Worm (Caenorhabditis elegans) whole organism, mixed stage, embryonic: ENCODE results near the gene srx-86.

ENCODE experiments used
- M03D4.4 ChIP-seq: sonication (generic microtip); optimal IDR thresholded peaks from 2 replicates; lab custom pipeline; 2017; ENCODE audit warnings: mild to moderate bottlenecking, missing genetic modification characterization, missing compliant biosample characterization
- bed-3 ChIP-seq: fragments of 200-800 bp; sonication (Bioruptor generic); optimal IDR thresholded peaks from 3 replicates; lab custom pipeline; 2018; ENCODE audit warnings: mild to moderate bottlenecking, missing genetic modification characterization, moderate library complexity, missing compliant biosample characterization
- blmp-1 ChIP-seq: fragments of 150-350 bp; optimal IDR thresholded peaks from 2 replicates; lab custom pipeline; 2014; ENCODE audit warnings: missing biosample characterization, missing genetic modification characterization
- ceh-39 ChIP-seq: fragments of 150-350 bp; optimal IDR thresholded peaks from 2 replicates; lab custom pipeline; 2014; ENCODE audit warnings: missing biosample characterization, missing genetic modification characterization
- ceh-43 ChIP-seq: fragments of 200-800 bp; sonication (Bioruptor generic); optimal IDR thresholded peaks from 2 replicates; lab custom pipeline; 2018; ENCODE audit warnings: mild to moderate bottlenecking, missing genetic modification characterization, moderate library complexity, missing compliant biosample characterization
- ceh-83 ChIP-seq: fragments of 200-800 bp; sonication (Bioruptor generic); optimal IDR thresholded peaks from 2 replicates; lab custom pipeline; 2018; ENCODE audit warnings: mild to moderate bottlenecking, missing genetic modification characterization, missing compliant biosample characterization
- ces-1 ChIP-seq: fragments of 150-350 bp; optimal IDR thresholded peaks from 2 replicates; lab custom pipeline; 2014; ENCODE audit warnings: missing biosample characterization, missing genetic modification reagents, missing genetic modification characterization
- cnd-1 ChIP-seq: fragments of 200-800 bp; sonication (Bioruptor generic); optimal IDR thresholded peaks from 2 replicates; lab custom pipeline; 2018; ENCODE audit warnings: mild to moderate bottlenecking, missing genetic modification characterization, missing compliant biosample characterization
- drap-1 ChIP-seq: fragments of 200-800 bp; sonication (Bioruptor generic); optimal IDR thresholded peaks from 3 replicates; lab custom pipeline; 2018; ENCODE audit warnings: mild to moderate bottlenecking, missing genetic modification characterization, missing compliant biosample characterization
- elt-1 ChIP-seq: sonication (generic microtip); optimal IDR thresholded peaks from 2 replicates; lab custom pipeline; 2017; ENCODE audit warnings: missing genetic modification characterization, mild to moderate bottlenecking, missing compliant biosample characterization, antibody characterized with exemption, moderate library complexity, borderline replicate concordance; ENCODE audit not compliant: insufficient read depth
- elt-3 ChIP-seq: fragments of 150-350 bp; optimal IDR thresholded peaks from 2 replicates; lab custom pipeline; 2014; ENCODE audit warnings: missing biosample characterization, missing genetic modification characterization
- flh-1 ChIP-seq: fragments of 200-800 bp; sonication (Bioruptor generic); optimal IDR thresholded peaks from 2 replicates; lab custom pipeline; 2018; ENCODE audit warnings: mild to moderate bottlenecking, missing genetic modification characterization, moderate library complexity, missing compliant biosample characterization
- ham-2 ChIP-seq: fragments of 200-800 bp; sonication (Bioruptor generic); optimal IDR thresholded peaks from 2 replicates; lab custom pipeline; 2018; ENCODE audit warnings: mild to moderate bottlenecking, missing genetic modification characterization, missing compliant biosample characterization
- lin-13 ChIP-seq: fragments of 150-350 bp; optimal IDR thresholded peaks from 2 replicates; lab custom pipeline; 2014; ENCODE audit warnings: missing biosample characterization, missing genetic modification characterization
- lin-32 ChIP-seq: fragments of 200-800 bp; sonication (Bioruptor generic); optimal IDR thresholded peaks from 2 replicates; lab custom pipeline; 2018; ENCODE audit warnings: mild to moderate bottlenecking, missing genetic modification characterization, missing compliant biosample characterization
- lsy-2 ChIP-seq: fragments of 150-350 bp; optimal IDR thresholded peaks from 2 replicates; lab custom pipeline; 2014; ENCODE audit warnings: missing biosample characterization, missing genetic modification characterization
- mep-1 ChIP-seq: fragments of 150-350 bp; optimal IDR thresholded peaks from 2 replicates; lab custom pipeline; 2017; ENCODE audit warnings: missing biosample characterization, missing genetic modification reagents, missing genetic modification characterization, inconsistent platforms
- mls-2 ChIP-seq: sonication (generic microtip); optimal IDR thresholded peaks from 2 replicates; lab custom pipeline; 2016; ENCODE audit warnings: mild to moderate bottlenecking, missing genetic modification characterization, moderate library complexity, missing compliant biosample characterization
- nhr-2 ChIP-seq: fragments of 150-350 bp; optimal IDR thresholded peaks from 2 replicates; lab custom pipeline; 2014; ENCODE audit warnings: missing biosample characterization, missing genetic modification characterization
- nhr-237 ChIP-seq: fragments of 150-350 bp; optimal IDR thresholded peaks from 2 replicates; lab custom pipeline; 2014; ENCODE audit warnings: missing biosample characterization, missing genetic modification characterization
- nhr-28 ChIP-seq: fragments of 150-350 bp; optimal IDR thresholded peaks from 2 replicates; lab custom pipeline; 2014; ENCODE audit warnings: missing biosample characterization, missing genetic modification characterization
- pha-4 ChIP-seq: fragments of 150-350 bp; optimal IDR thresholded peaks from 2 replicates; lab custom pipeline; 2018; ENCODE audit warnings: missing biosample characterization, missing genetic modification reagents, missing genetic modification characterization
- sem-2 ChIP-seq: fragments of 200-800 bp; sonication (Bioruptor generic); optimal IDR thresholded peaks from 2 replicates; lab custom pipeline; 2018; ENCODE audit warnings: mild to moderate bottlenecking, missing genetic modification characterization, missing compliant biosample characterization
- snpc-4 ChIP-seq: fragments of 150-350 bp; optimal IDR thresholded peaks from 2 replicates; lab custom pipeline; 2014; ENCODE audit warnings: missing biosample characterization, missing genetic modification characterization
- sptf-1 ChIP-seq: sonication (generic microtip); optimal IDR thresholded peaks from 2 replicates; lab custom pipeline; 2017; ENCODE audit warnings: mild to moderate bottlenecking, missing genetic modification characterization, moderate library complexity, missing compliant biosample characterization
- tbx-8 ChIP-seq: fragments of 200-800 bp; sonication (Bioruptor generic); optimal IDR thresholded peaks from 2 replicates; lab custom pipeline; 2018; ENCODE audit warnings: mild to moderate bottlenecking, missing genetic modification characterization, moderate library complexity, missing compliant biosample characterization
- unc-120 ChIP-seq: sonication (generic microtip); optimal IDR thresholded peaks from 2 replicates; lab custom pipeline; 2017; ENCODE audit warnings: missing genetic modification characterization, missing compliant biosample characterization; ENCODE audit not compliant: poor library complexity, severe bottlenecking
- unc-39 ChIP-seq: fragments of 150-350 bp; optimal IDR thresholded peaks from 2 replicates; lab custom pipeline; 2014; ENCODE audit warnings: missing biosample characterization, missing genetic modification characterization
- unc-62 ChIP-seq: fragments of 150-350 bp; optimal IDR thresholded peaks from 2 replicates; lab custom pipeline; 2014; ENCODE audit warnings: missing biosample characterization, missing genetic modification reagents, missing genetic modification characterization
- ztf-11 ChIP-seq: fragments of 150-350 bp; optimal IDR thresholded peaks from 2 replicates; lab custom pipeline; 2014; ENCODE audit warnings: missing biosample characterization, missing genetic modification characterization

The srx-86 gene

ce11 chrV:11562643-11563042 lies at the start of gene srx-86:
Gene srx-86 (plus strand): TSS chrV:11562943.
- TF ChIP-seq ceh-83 (GFP tag; lab: Kevin White, UChicago): no peak
- no peak for TF ChIP-seq ces-1
- TF ChIP-seq tbx-8: no peak
- no peak for TF ChIP-seq blmp-1
- no peak for TF ChIP-seq drap-1
- no peak for TF ChIP-seq ceh-39 (tag; lab: Kevin White, UChicago)
- no peak for TF ChIP-seq nhr-237 (tag; lab: Kevin White, UChicago)
- TF ChIP-seq nhr-2 (tag; lab: Kevin White, UChicago): no peak
- no peak for TF ChIP-seq lin-32 (GFP tag; lab: Kevin White, UChicago)

- TF ChIP-seq ces-1: no peak
- TF ChIP-seq nhr-28 (tag; lab: Kevin White, UChicago): no peak
- TF ChIP-seq nhr-237 (tag; lab: Kevin White, UChicago): no peak
- TF ChIP-seq ceh-83 (GFP tag; lab: Kevin White, UChicago): no peak
- no peak for TF ChIP-seq sem-2
- no peak for TF ChIP-seq unc-120
- no peak for TF ChIP-seq cnd-1 (tag; lab: Kevin White, UChicago)
Observed at ce11 chrV:11513432-11513831, 49.3 kb upstream of the srx-86 start, which contains the start of gene C55A6.3. Gene C55A6.3 (minus strand): TSS chrV:11513532.

ce11 chrV:11514677-11515076 lies 48.1 kb upstream of the srx-86 start, which contains the start of gene C55A6.6:
Gene C55A6.6 (minus strand): TSS chrV:11514737.
- TF ChIP-seq mep-1 (tag; lab: Kevin White, UChicago) (no peak), unc-120 (no peak), ceh-39 (tag; lab: Kevin White, UChicago) (no peak), lin-32 (GFP tag; lab: Kevin White, UChicago) (no peak), ceh-43 (GFP tag; lab: Kevin White, UChicago) (no peak), elt-3 (tag; lab: Kevin White, UChicago) (no peak), tbx-8 (no peak), snpc-4 (no peak), lsy-2 (tag; lab: Kevin White, UChicago) (no peak), ham-2 (GFP tag; lab: Kevin White, UChicago) (no peak)

ce11 chrV:11515145-11515544 lies 47.6 kb upstream of the srx-86 start:
- TF ChIP-seq nhr-28 (tag; lab: Kevin White, UChicago) (no peak), tbx-8 (no peak), flh-1 (GFP tag; lab: Kevin White, UChicago) (no peak), sptf-1 (tag; lab: Kevin White, UChicago) (no peak), mep-1 (tag; lab: Kevin White, UChicago) (no peak), nhr-2 (tag; lab: Kevin White, UChicago) (no peak), ces-1 (no peak), ham-2 (GFP tag; lab: Kevin White, UChicago) (no peak), lin-13 (tag; lab: Kevin White, UChicago) (no peak), pha-4 (tag; lab: Kevin White, UChicago) (no peak), mls-2 (tag; lab: Kevin White, UChicago) (no peak)

ce11 chrV:11516141-11516591 lies 46.6 kb upstream of the srx-86 start, which contains the start of gene sdz-8:
Gene sdz-8 (minus strand): TSS chrV:11516191.
- TF ChIP-seq flh-1 (GFP tag; lab: Kevin White, UChicago) (no peak), nhr-237 (tag; lab: Kevin White, UChicago) (no peak), ztf-11 (tag; lab: Kevin White, UChicago) (no peak), unc-39 (tag; lab: Kevin White, UChicago) (no peak), M03D4.4 (no peak), drap-1 (no peak), unc-120 (no peak), ceh-83 (GFP tag; lab: Kevin White, UChicago) (no peak), tbx-8 (no peak), lsy-2 (tag; lab: Kevin White, UChicago) (no peak), elt-3 (tag; lab: Kevin White, UChicago) (no peak)

- TF ChIP-seq M03D4.4 (no peak), lin-32 (GFP tag; lab: Kevin White, UChicago) (no peak), lsy-2 (tag; lab: Kevin White, UChicago) (no peak), nhr-237 (tag; lab: Kevin White, UChicago) (no peak), elt-1 (no peak), nhr-28 (tag; lab: Kevin White, UChicago) (no peak), ceh-39 (tag; lab: Kevin White, UChicago) (no peak), unc-62 (no peak), elt-3 (tag; lab: Kevin White, UChicago) (no peak), bed-3 (no peak), ceh-43 (GFP tag; lab: Kevin White, UChicago) (no peak), unc-39 (tag; lab: Kevin White, UChicago) (no peak), drap-1 (no peak), ceh-83 (GFP tag; lab: Kevin White, UChicago) (no peak), ztf-11 (tag; lab: Kevin White, UChicago) (no peak)
Observed at ce11 chrV:11517789-11518188, 45.0 kb upstream of the srx-86 start, which contains the start of gene C55A6.4. Gene C55A6.4 (minus strand): TSS chrV:11517889.
